Worm (Caenorhabditis elegans) whole organism, midembryonic: ENCODE measurements around the gene ilys-6.

ENCODE experiments used
- flt-1 ChIP-seq: fragments of 200-800 bp; sonication (Bioruptor generic); IDR thresholded peaks from 2 replicates; pipeline ENCODE4 v1.3.6; 2022; ENCODE audit warnings: missing genetic modification characterization, missing compliant biosample characterization
- klf-2 ChIP-seq: fragments of 200-800 bp; sonication (Bioruptor generic); conservative IDR thresholded peaks from 2 replicates; pipeline ENCODE4 v1.3.6; 2022; ENCODE audit warnings: missing genetic modification reagents, missing genetic modification characterization, missing compliant biosample characterization
- med-1 ChIP-seq: sonication (generic microtip); optimal IDR thresholded peaks from 2 replicates; lab custom pipeline; 2017; ENCODE audit warnings: missing genetic modification characterization, mild to moderate bottlenecking, missing compliant biosample characterization, antibody characterized with exemption, missing genetic modification reagents; ENCODE audit not compliant: insufficient read depth
- ref-1 ChIP-seq: fragments of 200-800 bp; sonication (Bioruptor generic); conservative IDR thresholded peaks from 2 replicates; pipeline ENCODE4 v1.3.6; 2022; ENCODE audit warnings: missing genetic modification reagents, missing genetic modification characterization, missing compliant biosample characterization
- tab-1 ChIP-seq: fragments of 200-800 bp; sonication (Bioruptor generic); IDR thresholded peaks from 2 replicates; pipeline ENCODE4 v1.3.6; 2022; ENCODE audit warnings: missing genetic modification characterization, missing compliant biosample characterization
- ztf-23 ChIP-seq: fragments of 200-800 bp; sonication (Bioruptor generic); IDR thresholded peaks from 2 replicates; pipeline ENCODE4 v1.3.6; 2022; ENCODE audit warnings: missing genetic modification reagents, missing genetic modification characterization, missing compliant biosample characterization
- ztf-29 ChIP-seq: fragments of 200-800 bp; sonication (Bioruptor generic); IDR thresholded peaks from 2 replicates; pipeline ENCODE4 v1.3.6; 2022; ENCODE audit warnings: missing genetic modification reagents, missing genetic modification characterization, missing compliant biosample characterization

ce11 chrIV:4027106-4027888 is 36.2 kb downstream of the ilys-6 start:
- TF ChIP-seq ztf-23 (GFP tag; lab: Robert Waterston, UW) (no peak), flt-1 (GFP tag; lab: Robert Waterston, UW) (no peak), tab-1 (no peak), med-1 (GFP tag; lab: Kevin White, UChicago) (no peak), ztf-29 (GFP tag; lab: Robert Waterston, UW) (no peak), klf-2 (no peak), ref-1 (GFP tag; lab: Robert Waterston, UW) (no peak)
